Fruit fly (Drosophila melanogaster): ENCODE results near the gene CG10333.

- no peak for TF ChIP-seq EcR (GFP tag; optimal IDR thresholded peaks at IDR 0.05)
- no peak for TF ChIP-seq psq (optimal IDR thresholded peaks at IDR 0.05)
- no peak for TF ChIP-seq pan (optimal IDR thresholded peaks at IDR 0.05)
- no peak for TF ChIP-seq usp (GFP tag; optimal IDR thresholded peaks at IDR 0.05)
- TF ChIP-seq Dll (optimal IDR thresholded peaks at IDR 0.05): no peak
Observed at dm6 chr2L:18616019-18616418, 9.4 kb downstream of the CG10333 start, which contains the start of gene IFT46.
